Worm (Caenorhabditis elegans) whole organism, L3 larva: ENCODE data around the gene lgc-14.

ENCODE experiments used
- R02D3.7 ChIP-seq: fragments of 150-350 bp; optimal IDR thresholded peaks from 2 replicates; lab custom pipeline; 2014; ENCODE audit warnings: missing biosample characterization, missing genetic modification characterization
- ZK546.5 ChIP-seq: sonication (generic microtip); optimal IDR thresholded peaks from 2 replicates; lab custom pipeline; 2017; ENCODE audit warnings: missing biosample characterization, missing genetic modification characterization
- aly-2 ChIP-seq: fragments of 150-350 bp; optimal IDR thresholded peaks from 2 replicates; lab custom pipeline; 2014; ENCODE audit warnings: missing biosample characterization, missing genetic modification characterization
- ama-1 ChIP-seq: fragments of 150-350 bp; optimal IDR thresholded peaks from 2 replicates; lab custom pipeline; 2018
- ceh-16 ChIP-seq: sonication (generic microtip); optimal IDR thresholded peaks from 2 replicates; lab custom pipeline; 2017; ENCODE audit warnings: missing biosample characterization, missing genetic modification characterization
- ceh-28 ChIP-seq: fragments of 150-350 bp; optimal IDR thresholded peaks from 2 replicates; lab custom pipeline; 2014; ENCODE audit warnings: missing biosample characterization, missing genetic modification reagents, missing genetic modification characterization
- ceh-9 ChIP-seq: sonication (generic microtip); optimal IDR thresholded peaks from 2 replicates; lab custom pipeline; 2018; ENCODE audit warnings: missing biosample characterization, missing genetic modification characterization
- egl-27 ChIP-seq: sonication (generic microtip); optimal IDR thresholded peaks from 4 replicates; lab custom pipeline; 2017; ENCODE audit warnings: missing biosample characterization, missing genetic modification reagents, missing genetic modification characterization
- elt-1 ChIP-seq: fragments of 150-350 bp; optimal IDR thresholded peaks from 2 replicates; lab custom pipeline; 2014; ENCODE audit warnings: missing biosample characterization, missing genetic modification characterization
- elt-2 ChIP-seq: sonication (generic microtip); optimal IDR thresholded peaks from 2 replicates; lab custom pipeline; 2016; ENCODE audit warnings: missing genetic modification reagents, mild to moderate bottlenecking, missing genetic modification characterization, missing compliant biosample characterization
- elt-3 ChIP-seq, 3 experiments: fragments of 150-350 bp in 1 of 3; sonication (generic microtip) in 2 of 3; optimal IDR thresholded peaks; 2 replicates in 2 of 3; 4 replicates in 1 of 3; lab custom pipeline; 2014 to 2017; ENCODE audit warnings: missing biosample characterization in 3 of 3, missing genetic modification characterization in 3 of 3
- eor-1 ChIP-seq, 2 experiments: fragments of 150-350 bp; optimal IDR thresholded peaks; 2 replicates each; lab custom pipeline; 2014 to 2018; ENCODE audit warnings: missing biosample characterization in 2 of 2, missing genetic modification characterization in 2 of 2
- fkh-10 ChIP-seq: sonication (generic microtip); optimal IDR thresholded peaks from 2 replicates; lab custom pipeline; 2017; ENCODE audit warnings: missing biosample characterization, missing genetic modification reagents, missing genetic modification characterization
- fkh-2 ChIP-seq: fragments of 150-350 bp; optimal IDR thresholded peaks from 2 replicates; lab custom pipeline; 2014; ENCODE audit warnings: missing biosample characterization, missing genetic modification reagents, missing genetic modification characterization
- hmg-11 ChIP-seq: sonication (generic microtip); optimal IDR thresholded peaks from 2 replicates; lab custom pipeline; 2016; ENCODE audit warnings: missing genetic modification characterization, missing compliant biosample characterization
- lin-15B ChIP-seq: fragments of 150-350 bp; optimal IDR thresholded peaks from 2 replicates; lab custom pipeline; 2014; ENCODE audit warnings: missing biosample characterization, missing genetic modification characterization
- lin-39 ChIP-seq: fragments of 150-350 bp; optimal IDR thresholded peaks from 2 replicates; lab custom pipeline; 2018; ENCODE audit warnings: missing biosample characterization, missing genetic modification reagents, missing genetic modification characterization
- lsy-12 ChIP-seq: sonication (generic microtip); optimal IDR thresholded peaks from 2 replicates; lab custom pipeline; 2016; ENCODE audit warnings: mild to moderate bottlenecking, missing genetic modification characterization, missing compliant biosample characterization
- nfya-1 ChIP-seq: sonication (generic microtip); optimal IDR thresholded peaks from 2 replicates; lab custom pipeline; 2017; ENCODE audit warnings: missing genetic modification characterization, mild to moderate bottlenecking, missing compliant biosample characterization, antibody characterized with exemption, moderate library complexity; ENCODE audit not compliant: insufficient read depth
- nhr-11 ChIP-seq: fragments of 150-350 bp; optimal IDR thresholded peaks from 2 replicates; lab custom pipeline; 2014; ENCODE audit warnings: missing biosample characterization, missing genetic modification characterization
- nhr-12 ChIP-seq: fragments of 150-350 bp; optimal IDR thresholded peaks from 2 replicates; lab custom pipeline; 2014; ENCODE audit warnings: missing biosample characterization, missing genetic modification characterization
- nhr-23 ChIP-seq: fragments of 150-350 bp; optimal IDR thresholded peaks from 2 replicates; lab custom pipeline; 2014; ENCODE audit warnings: missing biosample characterization, missing genetic modification reagents, missing genetic modification characterization
- nhr-237 ChIP-seq: fragments of 150-350 bp; optimal IDR thresholded peaks from 2 replicates; lab custom pipeline; 2014; ENCODE audit warnings: missing biosample characterization, missing genetic modification characterization
- nhr-28 ChIP-seq: fragments of 150-350 bp; optimal IDR thresholded peaks from 2 replicates; lab custom pipeline; 2014; ENCODE audit warnings: missing biosample characterization, missing genetic modification characterization
- nhr-43 ChIP-seq: sonication (generic microtip); optimal IDR thresholded peaks from 2 replicates; lab custom pipeline; 2016; ENCODE audit warnings: mild to moderate bottlenecking, missing genetic modification characterization, missing compliant biosample characterization; ENCODE audit not compliant: poor library complexity, severe bottlenecking
- nhr-76 ChIP-seq: fragments of 150-350 bp; sonication (generic microtip); optimal IDR thresholded peaks from 5 replicates; lab custom pipeline; 2014; ENCODE audit warnings: missing biosample characterization, missing genetic modification characterization
- nhr-77 ChIP-seq: fragments of 150-350 bp; optimal IDR thresholded peaks from 2 replicates; lab custom pipeline; 2014; ENCODE audit warnings: missing biosample characterization, missing genetic modification characterization
- pha-4 ChIP-seq: fragments of 150-350 bp; optimal IDR thresholded peaks from 2 replicates; lab custom pipeline; 2014; ENCODE audit warnings: missing biosample characterization, missing genetic modification reagents, missing genetic modification characterization
- pqm-1 ChIP-seq: fragments of 150-350 bp; optimal IDR thresholded peaks from 2 replicates; lab custom pipeline; 2017; ENCODE audit warnings: missing biosample characterization, missing genetic modification characterization, inconsistent platforms
- sea-2 ChIP-seq: fragments of 150-350 bp; sonication (generic microtip); optimal IDR thresholded peaks from 4 replicates; lab custom pipeline; 2014; ENCODE audit warnings: missing biosample characterization, missing genetic modification reagents, missing genetic modification characterization
- skn-1 ChIP-seq: fragments of 150-350 bp; optimal IDR thresholded peaks from 2 replicates; lab custom pipeline; 2014; ENCODE audit warnings: missing biosample characterization, missing genetic modification characterization
- tbx-2 ChIP-seq: sonication (generic microtip); optimal IDR thresholded peaks from 2 replicates; lab custom pipeline; 2016; ENCODE audit warnings: mild to moderate bottlenecking, missing genetic modification characterization, missing compliant biosample characterization
- unc-39 ChIP-seq: sonication (generic microtip); optimal IDR thresholded peaks from 4 replicates; lab custom pipeline; 2017; ENCODE audit warnings: missing biosample characterization, missing genetic modification characterization
- zag-1 ChIP-seq: fragments of 150-350 bp; optimal IDR thresholded peaks from 2 replicates; lab custom pipeline; 2014; ENCODE audit warnings: missing biosample characterization, missing genetic modification characterization
- ztf-4 ChIP-seq: fragments of 150-350 bp; optimal IDR thresholded peaks from 2 replicates; lab custom pipeline; 2014; ENCODE audit warnings: missing biosample characterization, missing genetic modification characterization

Gene lgc-14

ce11 chrX:12118340-12118739 is 7.0 kb downstream of the lgc-14 start, which contains the start of gene lgc-16:
Gene lgc-16 (plus strand): TSS chrX:12118640.
- no peak for TF ChIP-seq pqm-1
- no peak for TF ChIP-seq skn-1

ce11 chrX:12121285-12121684 is 10.0 kb downstream of the lgc-14 start, which contains the start of gene lgc-17:
Gene lgc-17 (plus strand): TSS chrX:12121585.
- TF ChIP-seq pha-4 (tag; lab: Kevin White, UChicago), result no peak
- no peak for TF ChIP-seq nhr-237 (tag; lab: Kevin White, UChicago)
- no peak for TF ChIP-seq ztf-4 (tag; lab: Kevin White, UChicago)
- TF ChIP-seq skn-1, result no peak
- TF ChIP-seq nhr-11 (tag; lab: Kevin White, UChicago), result no peak
- no peak for TF ChIP-seq lin-15B (tag; lab: Kevin White, UChicago)
- no peak for TF ChIP-seq eor-1 (tag; optimal IDR thresholded peaks at IDR 0.05; lab: Kevin White, UChicago)
- TF ChIP-seq zag-1, result no peak
- TF ChIP-seq nhr-76, result no peak
- no peak for TF ChIP-seq nfya-1 (tag; lab: Kevin White, UChicago)
- no peak for TF ChIP-seq elt-2
- no peak for TF ChIP-seq fkh-2 (tag; lab: Kevin White, UChicago)
- TF ChIP-seq nhr-28 (tag; lab: Kevin White, UChicago), result no peak
- TF ChIP-seq hmg-11 (tag; lab: Kevin White, UChicago), result no peak
- no peak for TF ChIP-seq elt-1
- no peak for TF ChIP-seq ceh-16 (tag; lab: Kevin White, UChicago)
- TF ChIP-seq lin-39, result no peak

ce11 chrX:12123152-12123551 is 11.8 kb downstream of the lgc-14 start, which contains the start of gene T01H10.11:
Gene T01H10.11 (plus strand): TSS chrX:12123452.
- TF ChIP-seq skn-1, result no peak
- no peak for TF ChIP-seq fkh-10 (GFP tag; lab: Kevin White, UChicago)
- TF ChIP-seq ZK546.5 (tag; lab: Kevin White, UChicago), result no peak
- TF ChIP-seq ceh-9, result no peak
- TF ChIP-seq aly-2 (tag; lab: Kevin White, UChicago), result no peak
- no peak for TF ChIP-seq elt-1
- no peak for TF ChIP-seq ama-1 (lab: Kevin White, UChicago)
- TF ChIP-seq hmg-11 (tag; lab: Kevin White, UChicago), result no peak
- TF ChIP-seq elt-2, result no peak
- TF ChIP-seq egl-27 (tag; lab: Kevin White, UChicago), result no peak
- no peak for TF ChIP-seq sea-2 (GFP tag; lab: Kevin White, UChicago)
- no peak for TF ChIP-seq nhr-12 (tag; lab: Kevin White, UChicago)
- TF ChIP-seq nfya-1 (tag; lab: Kevin White, UChicago), result no peak
- TF ChIP-seq nhr-23 (tag; lab: Kevin White, UChicago), result no peak
- no peak for TF ChIP-seq nhr-28 (tag; lab: Kevin White, UChicago)
- TF ChIP-seq, all 47 proteins: peak for 0

ce11 chrX:12125308-12125707 is 14.0 kb downstream of the lgc-14 start, which contains the start of gene lgc-18:
Gene lgc-18 (plus strand): TSS chrX:12125608.
- TF ChIP-seq elt-1 (no peak), nhr-28 (tag; lab: Kevin White, UChicago) (no peak), lin-39 (no peak)
- TF ChIP-seq, all 47 proteins: peak for 0

ce11 chrX:12141051-12141450 is 29.7 kb downstream of the lgc-14 start, which contains the start of gene lyst-1:
Gene lyst-1 (minus strand): TSS chrX:12141151.
- no peak for TF ChIP-seq fkh-2 (tag; lab: Kevin White, UChicago)
- no peak for TF ChIP-seq nhr-43 (tag; lab: Kevin White, UChicago)
- no peak for TF ChIP-seq hmg-11 (tag; lab: Kevin White, UChicago)
- TF ChIP-seq eor-1 (tag; optimal IDR thresholded peaks at IDR 0.05; lab: Kevin White, UChicago), result no peak
- TF ChIP-seq nhr-77 (tag; lab: Kevin White, UChicago), result no peak
- TF ChIP-seq R02D3.7, result no peak
- TF ChIP-seq ceh-28 (tag; lab: Kevin White, UChicago), result no peak
- TF ChIP-seq elt-2, result no peak
- TF ChIP-seq elt-3 (tag; optimal IDR thresholded peaks at IDR 0.05; lab: Kevin White, UChicago), result no peak

ce11 chrX:12142569-12142968 is 31.3 kb downstream of the lgc-14 start, which contains the start of gene M153.3:
Gene M153.3 (plus strand): TSS chrX:12142869.
- TF ChIP-seq tbx-2 (tag; lab: Kevin White, UChicago), result no peak
- no peak for TF ChIP-seq egl-27 (tag; lab: Kevin White, UChicago)
- no peak for TF ChIP-seq lin-15B (tag; lab: Kevin White, UChicago)
- no peak for TF ChIP-seq eor-1 (tag; optimal IDR thresholded peaks at IDR 0.05; lab: Kevin White, UChicago)
- no peak for TF ChIP-seq zag-1
- no peak for TF ChIP-seq nhr-237 (tag; lab: Kevin White, UChicago)
- no peak for TF ChIP-seq lsy-12 (tag; lab: Kevin White, UChicago)
- no peak for TF ChIP-seq unc-39 (tag; lab: Kevin White, UChicago)
- no peak for TF ChIP-seq fkh-2 (tag; lab: Kevin White, UChicago)
- no peak for TF ChIP-seq fkh-10 (GFP tag; lab: Kevin White, UChicago)
- no peak for TF ChIP-seq lin-39
- TF ChIP-seq ceh-28 (tag; lab: Kevin White, UChicago), result no peak
- TF ChIP-seq aly-2 (tag; lab: Kevin White, UChicago), result no peak
- no peak for TF ChIP-seq nhr-28 (tag; lab: Kevin White, UChicago)
- no peak for TF ChIP-seq nhr-11 (tag; lab: Kevin White, UChicago)
- no peak for TF ChIP-seq nhr-43 (tag; lab: Kevin White, UChicago)
- no peak for TF ChIP-seq ceh-16 (tag; lab: Kevin White, UChicago)
